Fruit fly (Drosophila melanogaster): ENCODE data around the gene Lcp65Ag3.
A peak's percentile ranks its signal among the peaks of the same experiment; 100 is the strongest.

Gene Lcp65Ag3

dm6 chr3L:6097270-6097669, 33.5 kb downstream of the Lcp65Ag3 start, which contains the start of gene Ets65A:
TSS of gene Ets65A (plus strand) at chr3L:6097617.
- TF ChIP-seq CG10348 (GFP tag; IDR thresholded peaks at IDR 0.05) (no peak), CG32121 (GFP tag; IDR thresholded peaks at IDR 0.05) (no peak), Ets98B (GFP tag; IDR thresholded peaks at IDR 0.05) (no peak), Snoo (tag; optimal IDR thresholded peaks at IDR 0.05) (no peak), CG9948 (tag; optimal IDR thresholded peaks at IDR 0.05) (no peak), CG4496 (GFP tag; IDR thresholded peaks at IDR 0.05) (no peak), CG8301 (tag; optimal IDR thresholded peaks at IDR 0.05) (no peak), fd96Ca (GFP tag; IDR thresholded peaks at IDR 0.05) (no peak), CG17806 (tag; optimal IDR thresholded peaks at IDR 0.05) (no peak), D1 (tag; optimal IDR thresholded peaks at IDR 0.05) (no peak), CG15710 (tag; optimal IDR thresholded peaks at IDR 0.05) (no peak), Pif1A (GFP tag; optimal IDR thresholded peaks at IDR 0.05) (no peak), EcR (GFP tag; optimal IDR thresholded peaks at IDR 0.05) (no peak), gl (tag; optimal IDR thresholded peaks at IDR 0.05) (no peak), Pif1B (GFP tag; optimal IDR thresholded peaks at IDR 0.05) (no peak), CG14655 (GFP tag; optimal IDR thresholded peaks at IDR 0.05) (no peak), CG8159 (tag; optimal IDR thresholded peaks at IDR 0.05) (no peak), CG12605 (GFP tag; IDR thresholded peaks at IDR 0.05) (no peak)

- TF ChIP-seq CG12605 (GFP tag; IDR thresholded peaks at IDR 0.05) (peak; percentile 81), rn (GFP tag; IDR thresholded peaks at IDR 0.05) (peak; percentile 95), gl (tag; optimal IDR thresholded peaks at IDR 0.05) (peak; percentile 37), CG10348 (GFP tag; IDR thresholded peaks at IDR 0.05) (peak; percentile 87), EcR (GFP tag; optimal IDR thresholded peaks at IDR 0.05) (no peak), CG34367 (tag; optimal IDR thresholded peaks at IDR 0.05) (peak; percentile 85), CG15710 (tag; optimal IDR thresholded peaks at IDR 0.05) (peak; percentile 88), D1 (tag; optimal IDR thresholded peaks at IDR 0.05) (peak; percentile 78), CG8301 (tag; optimal IDR thresholded peaks at IDR 0.05) (peak; percentile 82), CG9948 (tag; optimal IDR thresholded peaks at IDR 0.05) (peak; percentile 94), CG14655 (GFP tag; optimal IDR thresholded peaks at IDR 0.05) (peak; percentile 88), Snoo (tag; optimal IDR thresholded peaks at IDR 0.05) (peak; percentile 86), Pif1B (GFP tag; optimal IDR thresholded peaks at IDR 0.05) (peak; percentile 72), CG32121 (GFP tag; IDR thresholded peaks at IDR 0.05) (peak; percentile 86), fd96Ca (GFP tag; IDR thresholded peaks at IDR 0.05) (peak; percentile 87), CG4496 (GFP tag; IDR thresholded peaks at IDR 0.05) (peak; percentile 96), Pif1A (GFP tag; optimal IDR thresholded peaks at IDR 0.05) (peak; percentile 74), Ets98B (GFP tag; IDR thresholded peaks at IDR 0.05) (peak; percentile 88), CG13204 (GFP tag; optimal IDR thresholded peaks at IDR 0.05) (no peak), CG17806 (tag; optimal IDR thresholded peaks at IDR 0.05) (peak; percentile 94), CG8159 (tag; optimal IDR thresholded peaks at IDR 0.05) (peak; percentile 91)
Observed at dm6 chr3L:6094697-6095096, 36.1 kb downstream of the Lcp65Ag3 start, which contains the start of the genes CG10467 and loj. TSS of gene CG10467 (minus strand) at chr3L:6094747. TSS of gene loj (plus strand) at chr3L:6094987.

- no peak for TF ChIP-seq EcR (GFP tag; optimal IDR thresholded peaks at IDR 0.05)
Observed at dm6 chr3L:6093213-6093612, 37.6 kb downstream of the Lcp65Ag3 start, which contains the start of gene CG10469. TSS of gene CG10469 (minus strand) at chr3L:6093313.

- 0 out of 2 replicates have a peak, but pooled peaks have one; percentile 26 for TF ChIP-seq CG10348 (GFP tag; IDR thresholded peaks at IDR 0.05)
- no peak for TF ChIP-seq Pif1B (GFP tag; optimal IDR thresholded peaks at IDR 0.05)
- TF ChIP-seq CG4496 (GFP tag; IDR thresholded peaks at IDR 0.05): peak; percentile 44; the same call in 1 of the 3 replicates
- no peak for TF ChIP-seq gl (tag; optimal IDR thresholded peaks at IDR 0.05)
- TF ChIP-seq Ets98B (GFP tag; IDR thresholded peaks at IDR 0.05): 0 out of 2 replicates have a peak, but pooled peaks have one; percentile 8
- TF ChIP-seq CG15710 (tag; optimal IDR thresholded peaks at IDR 0.05): no peak
- no peak for TF ChIP-seq CG32121 (GFP tag; IDR thresholded peaks at IDR 0.05)
- no peak for TF ChIP-seq CG13204 (GFP tag; optimal IDR thresholded peaks at IDR 0.05)
- no peak for TF ChIP-seq CG9948 (tag; optimal IDR thresholded peaks at IDR 0.05)
- 0 out of 2 replicates have a peak, but pooled peaks have one; percentile 24 for TF ChIP-seq CG12605 (GFP tag; IDR thresholded peaks at IDR 0.05)
- no peak for TF ChIP-seq D1 (tag; optimal IDR thresholded peaks at IDR 0.05)
- TF ChIP-seq CG8301 (tag; optimal IDR thresholded peaks at IDR 0.05): no peak
- TF ChIP-seq fd96Ca (GFP tag; IDR thresholded peaks at IDR 0.05): no peak
- no peak for TF ChIP-seq CG17806 (tag; optimal IDR thresholded peaks at IDR 0.05)
- TF ChIP-seq CG14655 (GFP tag; optimal IDR thresholded peaks at IDR 0.05): no peak
Observed at dm6 chr3L:6085988-6086387, 44.8 kb downstream of the Lcp65Ag3 start.

dm6 chr3L:6085157-6085556, 45.6 kb downstream of the Lcp65Ag3 start:
- TF ChIP-seq D1 (tag; optimal IDR thresholded peaks at IDR 0.05): peak; percentile 34
- TF ChIP-seq CG17806 (tag; optimal IDR thresholded peaks at IDR 0.05): peak; percentile 31
- peak; percentile 55 for TF ChIP-seq CG9948 (tag; optimal IDR thresholded peaks at IDR 0.05)
- no peak for TF ChIP-seq CG12605 (GFP tag; IDR thresholded peaks at IDR 0.05)
- peak; percentile 61 for TF ChIP-seq CG34367 (tag; optimal IDR thresholded peaks at IDR 0.05)
- peak; percentile 14 for TF ChIP-seq CG13204 (GFP tag; optimal IDR thresholded peaks at IDR 0.05)
- TF ChIP-seq CG32121 (GFP tag; IDR thresholded peaks at IDR 0.05): no peak
- TF ChIP-seq CG15710 (tag; optimal IDR thresholded peaks at IDR 0.05): peak; percentile 70
- no peak for TF ChIP-seq Ets98B (GFP tag; IDR thresholded peaks at IDR 0.05)
- peak; percentile 40 for TF ChIP-seq CG14655 (GFP tag; optimal IDR thresholded peaks at IDR 0.05)
- peak; percentile 67 for TF ChIP-seq CG8159 (tag; optimal IDR thresholded peaks at IDR 0.05)
- TF ChIP-seq CG4496 (GFP tag; IDR thresholded peaks at IDR 0.05): no peak
- TF ChIP-seq fd96Ca (GFP tag; IDR thresholded peaks at IDR 0.05): no peak
- no peak for TF ChIP-seq Snoo (tag; optimal IDR thresholded peaks at IDR 0.05)
- no peak for TF ChIP-seq CG10348 (GFP tag; IDR thresholded peaks at IDR 0.05)
- TF ChIP-seq Pif1B (GFP tag; optimal IDR thresholded peaks at IDR 0.05): peak; percentile 74
- TF ChIP-seq rn (GFP tag; IDR thresholded peaks at IDR 0.05): no peak
- TF ChIP-seq EcR (GFP tag; optimal IDR thresholded peaks at IDR 0.05): no peak
- peak; percentile 57 for TF ChIP-seq Pif1A (GFP tag; optimal IDR thresholded peaks at IDR 0.05)

dm6 chr3L:6084446-6084845, 46.3 kb downstream of the Lcp65Ag3 start:
- TF ChIP-seq CG14655 (GFP tag; optimal IDR thresholded peaks at IDR 0.05) (peak; percentile 67), CG4496 (GFP tag; IDR thresholded peaks at IDR 0.05) (no peak; the same call in 2 of the 3 replicates), Pif1A (GFP tag; optimal IDR thresholded peaks at IDR 0.05) (peak; percentile 6), CG9948 (tag; optimal IDR thresholded peaks at IDR 0.05) (peak; percentile 62), CG17806 (tag; optimal IDR thresholded peaks at IDR 0.05) (peak; percentile 28), Pif1B (GFP tag; optimal IDR thresholded peaks at IDR 0.05) (peak; percentile 10), CG10348 (GFP tag; IDR thresholded peaks at IDR 0.05) (no peak), CG32121 (GFP tag; IDR thresholded peaks at IDR 0.05) (peak; percentile 48; the same call in 1 of the 2 replicates), CG13204 (GFP tag; optimal IDR thresholded peaks at IDR 0.05) (no peak), CG12605 (GFP tag; IDR thresholded peaks at IDR 0.05) (peak; percentile 53), fd96Ca (GFP tag; IDR thresholded peaks at IDR 0.05) (no peak), CG8159 (tag; optimal IDR thresholded peaks at IDR 0.05) (peak; percentile 49), CG8301 (tag; optimal IDR thresholded peaks at IDR 0.05) (peak; percentile 64), D1 (tag; optimal IDR thresholded peaks at IDR 0.05) (no peak), Ets98B (GFP tag; IDR thresholded peaks at IDR 0.05) (no peak), CG15710 (tag; optimal IDR thresholded peaks at IDR 0.05) (peak; percentile 39), EcR (GFP tag; optimal IDR thresholded peaks at IDR 0.05) (no peak), rn (GFP tag; IDR thresholded peaks at IDR 0.05) (no peak), CG34367 (tag; optimal IDR thresholded peaks at IDR 0.05) (peak; percentile 15), gl (tag; optimal IDR thresholded peaks at IDR 0.05) (no peak), Snoo (tag; optimal IDR thresholded peaks at IDR 0.05) (no peak)

All from whole organism, pupa.